Worm (Caenorhabditis elegans): ENCODE measurements around the gene Y37H2A.18.

The Y37H2A.18 gene

ce11 chrV:18085150-18085833, 47.8 kb downstream of the Y37H2A.18 start, which contains the start of gene fbxa-106 (continued):
- TF ChIP-seq K11D2.4 (GFP tag; IDR thresholded peaks at IDR 0.05), result no peak
- no peak for TF ChIP-seq F52B5.7 (tag; optimal IDR thresholded peaks at IDR 0.05)
- no peak for TF ChIP-seq sdz-38 (tag; optimal IDR thresholded peaks at IDR 0.05)
- TF ChIP-seq attf-6 (GFP tag; IDR thresholded peaks at IDR 0.05), result no peak; the same call in 1 of the 2 replicates

DNA sequence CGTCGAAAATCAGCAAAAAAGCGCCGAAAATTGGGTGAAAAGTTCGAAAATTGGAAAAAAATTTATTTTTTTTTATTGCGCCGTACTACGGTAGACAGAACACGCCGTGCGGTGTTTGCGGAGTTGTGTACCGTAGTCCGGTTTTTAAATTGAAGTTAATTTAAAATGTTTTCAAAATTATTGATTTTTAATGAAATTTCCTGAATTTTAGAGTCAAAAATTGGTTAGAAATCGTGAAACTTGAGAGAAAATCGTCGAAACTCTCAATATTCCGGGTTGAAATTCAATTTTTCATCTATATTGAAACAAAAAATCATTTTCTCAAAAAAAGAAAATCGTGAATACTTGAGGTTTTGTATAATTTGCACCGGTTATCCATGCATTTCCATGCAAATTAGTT, 51.2 kb downstream of the Y37H2A.18 start, which contains the start of gene nova-1:
Gene nova-1 (minus strand): TSS at position 101 of the 400 bp plus-strand sequence.
- TF ChIP-seq lsl-1 (GFP tag; optimal IDR thresholded peaks at IDR 0.05), result peak; percentile 78
- TF ChIP-seq ztf-18 (tag; optimal IDR thresholded peaks at IDR 0.05), result no peak
- no peak for TF ChIP-seq ceh-91 (GFP tag; IDR thresholded peaks at IDR 0.05)

Measured in whole organism, young adult.